Fruit fly (Drosophila melanogaster): Measurements from ENCODE around the gene CG31955.
A peak's percentile ranks its signal among the peaks of the same experiment; 100 is the strongest.

CG31955 gene

DNA sequence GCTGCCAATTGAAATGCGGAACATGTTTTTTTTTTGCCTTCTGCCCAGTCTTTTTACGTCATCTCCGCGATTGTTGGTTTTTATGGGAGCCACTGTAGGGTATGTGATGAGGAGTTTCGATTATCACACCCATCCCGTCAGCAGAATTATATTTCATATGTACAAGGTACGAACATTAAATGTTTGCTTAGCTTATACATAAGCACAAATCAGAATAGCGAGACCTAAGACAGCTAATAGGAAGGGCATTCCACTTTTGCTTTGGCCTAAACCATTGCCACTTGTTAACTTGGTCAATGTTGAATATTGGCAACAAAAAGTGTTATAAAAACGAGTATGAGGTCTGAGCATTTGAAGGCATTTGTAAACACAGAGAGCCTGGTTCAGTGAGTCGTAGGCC lies 9.6 kb downstream of the CG31955 start, which contains the start of gene CG2816 (continued):
- TF ChIP-seq zen2 (GFP tag; IDR thresholded peaks at IDR 0.05; ENCODE audit: partially characterized antibody) (no peak), CG2120 (GFP tag; optimal IDR thresholded peaks at IDR 0.05) (peak; percentile 97), CG6854 (GFP tag; optimal IDR thresholded peaks at IDR 0.05) (no peak), CG7372 (GFP tag; IDR thresholded peaks at IDR 0.05) (peak; percentile 85), CG2202 (tag; optimal IDR thresholded peaks at IDR 0.05) (no peak), CG18599 (GFP tag; optimal IDR thresholded peaks at IDR 0.05) (peak; percentile 61), CkIIα-i1 (GFP tag; IDR thresholded peaks at IDR 0.05) (no peak), HLHmδ (GFP tag; optimal IDR thresholded peaks at IDR 0.05) (no peak), stwl (tag; optimal IDR thresholded peaks at IDR 0.05) (no peak), sima (GFP tag; optimal IDR thresholded peaks at IDR 0.05) (no peak), jigr1 (GFP tag; IDR thresholded peaks at IDR 0.05) (no peak), CG15479 (GFP tag; optimal IDR thresholded peaks at IDR 0.05) (no peak), seq (GFP tag; IDR thresholded peaks at IDR 0.05) (peak; percentile 47), CG14014 (GFP tag; IDR thresholded peaks at IDR 0.05) (peak; percentile 92), PHDP (tag; optimal IDR thresholded peaks at IDR 0.05) (peak; percentile 74), CG12744 (GFP tag; optimal IDR thresholded peaks at IDR 0.05) (peak; percentile 24), Rfx (GFP tag; IDR thresholded peaks at IDR 0.05) (peak; percentile 98), ara (GFP tag; IDR thresholded peaks at IDR 0.05) (0 out of 2 replicates have a peak, but pooled peaks have one; percentile 27), twi (tag; optimal IDR thresholded peaks at IDR 0.05) (no peak), CG14441 (GFP tag; IDR thresholded peaks at IDR 0.05) (peak; percentile 63; the same call in 1 of the 2 replicates), HLH3B (GFP tag; IDR thresholded peaks at IDR 0.05) (peak; percentile 57), CG34422 (GFP tag; IDR thresholded peaks at IDR 0.05) (no peak), eyg (GFP tag; optimal IDR thresholded peaks at IDR 0.05) (no peak), CG11696 (GFP tag; IDR thresholded peaks at IDR 0.05) (no peak), Doc3 (GFP tag; IDR thresholded peaks at IDR 0.05; ENCODE audit: partially characterized antibody) (no peak), tx (GFP tag; optimal IDR thresholded peaks at IDR 0.05) (peak; percentile 37), dpn (GFP tag; optimal IDR thresholded peaks at IDR 0.05) (peak; percentile 63 to 79), Opbp (GFP tag; IDR thresholded peaks at IDR 0.05; ENCODE audit: partially characterized antibody) (no peak), Meics (GFP tag; optimal IDR thresholded peaks at IDR 0.05) (peak; percentile 44), CG4820 (GFP tag; optimal IDR thresholded peaks at IDR 0.05) (no peak), Xrp1 (GFP tag; IDR thresholded peaks at IDR 0.05) (no peak), CG14710 (tag; optimal IDR thresholded peaks at IDR 0.05) (no peak), MBD-R2 (GFP tag; IDR thresholded peaks at IDR 0.05) (peak; percentile 18; the same call in 1 of the 2 replicates), caup (GFP tag; optimal IDR thresholded peaks at IDR 0.05; ENCODE audit: severe bottlenecking) (peak; percentile 51), salm (tag; optimal IDR thresholded peaks at IDR 0.05) (no peak), CG17361 (GFP tag; IDR thresholded peaks at IDR 0.05) (no peak), CG7839 (tag; optimal IDR thresholded peaks at IDR 0.05) (peak; percentile 71), ken (GFP tag; IDR thresholded peaks at IDR 0.05) (peak; percentile 39; the same call in 1 of the 3 replicates), CG7786 (GFP tag; optimal IDR thresholded peaks at IDR 0.05) (peak; percentile 89), CG8290 (GFP tag; optimal IDR thresholded peaks at IDR 0.05) (no peak), CG8290 (tag; optimal IDR thresholded peaks at IDR 0.05) (peak in 1 of 2 experiments; percentile 83), CG11695 (GFP tag; IDR thresholded peaks at IDR 0.05) (peak; percentile 55; the same call in 2 of the 3 replicates), corto (GFP tag; optimal IDR thresholded peaks at IDR 0.05) (peak; percentile 34)

Measured in whole organism, embryonic.